Fruit fly (Drosophila melanogaster) whole organism, adult: ENCODE data around the gene slou.

Experiments
- CG12768 ChIP-seq: fragments of 200-800 bp; sonication (Bioruptor generic); optimal IDR thresholded peaks from 2 replicates; lab custom pipeline; 2017; ENCODE audit warnings: missing biosample characterization, missing genetic modification characterization, mild to moderate bottlenecking, moderate library complexity, missing genetic modification reagents
- CG14711 ChIP-seq: fragments of 200-800 bp; sonication (Bioruptor generic); optimal IDR thresholded peaks from 2 replicates; lab custom pipeline; 2018; ENCODE audit warnings: missing biosample characterization, mild to moderate bottlenecking, missing genetic modification characterization, moderate library complexity
- CG1620 ChIP-seq: fragments of 200-800 bp; sonication (Bioruptor generic); optimal IDR thresholded peaks from 2 replicates; lab custom pipeline; 2016; ENCODE audit warnings: missing biosample characterization, missing genetic modification characterization
- CG33017 ChIP-seq: fragments of 200-800 bp; sonication (Bioruptor generic); optimal IDR thresholded peaks from 2 replicates; lab custom pipeline; 2018; ENCODE audit warnings: missing biosample characterization, mild to moderate bottlenecking, missing genetic modification characterization, moderate library complexity
- CG5204 ChIP-seq: fragments of 200-800 bp; sonication (Bioruptor generic); optimal IDR thresholded peaks from 2 replicates; lab custom pipeline; 2016; ENCODE audit warnings: missing biosample characterization, missing genetic modification characterization
- CG7101 ChIP-seq: fragments of 200-800 bp; sonication (Bioruptor generic); optimal IDR thresholded peaks from 2 replicates; lab custom pipeline; 2018; ENCODE audit warnings: missing biosample characterization, mild to moderate bottlenecking, missing genetic modification characterization, moderate library complexity
- Clk ChIP-seq: fragments of 200-800 bp; sonication (Bioruptor generic); optimal IDR thresholded peaks from 2 replicates; lab custom pipeline; 2017; ENCODE audit warnings: missing biosample characterization, missing genetic modification characterization
- Crg-1 ChIP-seq: fragments of 200-800 bp; sonication (Bioruptor generic); optimal IDR thresholded peaks from 2 replicates; lab custom pipeline; 2016; ENCODE audit warnings: missing biosample characterization, missing genetic modification characterization
- Hr96 ChIP-seq: fragments of 200-800 bp; sonication (Bioruptor generic); optimal IDR thresholded peaks from 2 replicates; lab custom pipeline; 2016; ENCODE audit warnings: missing biosample characterization, missing genetic modification characterization
- Mnt ChIP-seq: fragments of 200-800 bp; sonication (Bioruptor generic); optimal IDR thresholded peaks from 2 replicates; lab custom pipeline; 2016; ENCODE audit warnings: missing biosample characterization, mild to moderate bottlenecking, missing genetic modification characterization
- bab1 ChIP-seq: fragments of 200-800 bp; sonication (Bioruptor generic); optimal IDR thresholded peaks from 3 replicates; lab custom pipeline; 2019; ENCODE audit warnings: missing biosample characterization, mild to moderate bottlenecking, missing genetic modification characterization, moderate library complexity
- cic ChIP-seq: fragments of 200-800 bp; sonication (Bioruptor generic); optimal IDR thresholded peaks from 2 replicates; lab custom pipeline; 2017; ENCODE audit warnings: missing biosample characterization, mild to moderate bottlenecking, missing genetic modification characterization, moderate library complexity
- cnc ChIP-seq, 2 experiments: fragments of >200 bp; optimal IDR thresholded peaks; 2 replicates each; lab custom pipeline; 2017
- kay ChIP-seq: fragments of 200-800 bp; sonication (Bioruptor generic); peaks from one replicate; lab custom pipeline; 2016; ENCODE audit warnings: missing biosample characterization, missing genetic modification characterization, borderline replicate concordance
- ovo ChIP-seq: fragments of 200-800 bp; sonication (Bioruptor generic); optimal IDR thresholded peaks from 2 replicates; lab custom pipeline; 2016; ENCODE audit warnings: missing biosample characterization, missing genetic modification characterization
- pad ChIP-seq: fragments of 200-800 bp; sonication (Bioruptor generic); optimal IDR thresholded peaks from 3 replicates; lab custom pipeline; 2017; ENCODE audit warnings: missing biosample characterization, missing genetic modification characterization, mild to moderate bottlenecking, moderate library complexity, missing genetic modification reagents
- tj ChIP-seq: fragments of 200-800 bp; sonication (Bioruptor generic); optimal IDR thresholded peaks from 3 replicates; lab custom pipeline; 2017; ENCODE audit warnings: missing biosample characterization, mild to moderate bottlenecking, missing genetic modification characterization, moderate library complexity
- toe ChIP-seq: fragments of 200-800 bp; sonication (Bioruptor generic); optimal IDR thresholded peaks from 2 replicates; lab custom pipeline; 2016; ENCODE audit warnings: missing biosample characterization, missing genetic modification characterization

The slou gene

DNA sequence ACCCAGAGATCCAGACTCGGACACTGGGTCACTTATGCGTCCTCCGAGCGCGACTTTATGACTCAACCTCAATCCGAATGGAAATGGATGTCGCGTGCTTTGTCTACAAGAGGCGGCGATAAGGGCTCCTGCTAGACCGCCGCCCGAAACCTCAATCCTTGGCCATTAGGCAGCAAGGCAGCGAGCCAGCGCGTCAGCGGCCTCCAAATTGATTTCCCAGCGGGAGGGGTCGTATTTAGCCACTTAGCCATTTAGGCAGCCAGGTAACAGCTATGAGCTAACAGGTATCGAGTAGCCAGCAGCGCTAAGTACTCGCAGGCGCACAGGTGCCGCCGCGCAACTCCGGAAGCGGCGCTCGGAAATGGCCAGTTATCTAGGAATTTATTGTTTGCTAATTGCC is 50.7 kb downstream of the slou start:
- TF ChIP-seq CG7101 (tag; lab: Kevin White, UChicago) (no peak), CG1620 (GFP tag; lab: Kevin White, UChicago) (no peak), Clk (GFP tag; lab: Kevin White, UChicago) (no peak), toe (GFP tag; lab: Kevin White, UChicago) (no peak), CG12768 (GFP tag; lab: Kevin White, UChicago) (no peak), tj (GFP tag; lab: Kevin White, UChicago) (no peak), Hr96 (GFP tag; lab: Kevin White, UChicago) (no peak), Mnt (GFP tag; lab: Kevin White, UChicago) (no peak), Crg-1 (GFP tag; lab: Kevin White, UChicago) (no peak), bab1 (GFP tag; lab: Kevin White, UChicago) (no peak)

DNA sequence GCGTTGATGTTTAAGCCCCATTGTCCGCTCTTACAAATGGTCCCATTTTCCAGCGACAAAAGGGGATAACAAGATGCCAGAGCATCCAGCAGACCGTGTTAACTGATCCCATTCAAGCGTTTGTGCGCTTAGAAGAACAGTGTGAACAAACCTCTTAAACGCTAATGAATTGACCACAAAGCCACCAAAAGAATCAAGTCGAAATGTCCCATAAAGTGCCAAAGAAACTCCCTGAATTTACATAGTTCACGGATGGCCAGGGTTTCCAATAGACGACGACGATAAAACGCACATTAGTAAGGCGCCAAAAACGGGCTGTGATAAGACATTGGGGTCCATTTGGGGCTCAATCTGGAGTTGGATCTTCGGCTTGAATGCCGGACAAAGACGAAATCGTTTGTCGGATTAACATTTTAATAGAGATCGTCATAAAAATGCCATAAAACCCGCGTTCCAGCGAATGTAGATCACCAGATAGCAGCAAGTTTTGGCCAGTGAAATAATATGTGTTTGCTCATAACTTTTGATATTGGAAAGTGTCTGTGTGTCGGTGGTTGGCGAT is 55.6 kb downstream of the slou start:
- TF ChIP-seq CG1620 (GFP tag; lab: Kevin White, UChicago) (no peak), tj (GFP tag; lab: Kevin White, UChicago) (no peak), kay (no peak), CG33017 (tag; lab: Kevin White, UChicago) (no peak), bab1 (GFP tag; lab: Kevin White, UChicago) (no peak), ovo (no peak), toe (GFP tag; lab: Kevin White, UChicago) (no peak), CG12768 (GFP tag; lab: Kevin White, UChicago) (no peak), Crg-1 (GFP tag; lab: Kevin White, UChicago) (no peak), pad (GFP tag; lab: Kevin White, UChicago) (no peak), Clk (GFP tag; lab: Kevin White, UChicago) (no peak), cic (no peak), CG14711 (no peak), cnc (optimal IDR thresholded peaks at IDR 0.05; lab: Kevin White, UChicago) (no peak), CG7101 (tag; lab: Kevin White, UChicago) (no peak), CG5204 (GFP tag; lab: Kevin White, UChicago) (no peak)

DNA sequence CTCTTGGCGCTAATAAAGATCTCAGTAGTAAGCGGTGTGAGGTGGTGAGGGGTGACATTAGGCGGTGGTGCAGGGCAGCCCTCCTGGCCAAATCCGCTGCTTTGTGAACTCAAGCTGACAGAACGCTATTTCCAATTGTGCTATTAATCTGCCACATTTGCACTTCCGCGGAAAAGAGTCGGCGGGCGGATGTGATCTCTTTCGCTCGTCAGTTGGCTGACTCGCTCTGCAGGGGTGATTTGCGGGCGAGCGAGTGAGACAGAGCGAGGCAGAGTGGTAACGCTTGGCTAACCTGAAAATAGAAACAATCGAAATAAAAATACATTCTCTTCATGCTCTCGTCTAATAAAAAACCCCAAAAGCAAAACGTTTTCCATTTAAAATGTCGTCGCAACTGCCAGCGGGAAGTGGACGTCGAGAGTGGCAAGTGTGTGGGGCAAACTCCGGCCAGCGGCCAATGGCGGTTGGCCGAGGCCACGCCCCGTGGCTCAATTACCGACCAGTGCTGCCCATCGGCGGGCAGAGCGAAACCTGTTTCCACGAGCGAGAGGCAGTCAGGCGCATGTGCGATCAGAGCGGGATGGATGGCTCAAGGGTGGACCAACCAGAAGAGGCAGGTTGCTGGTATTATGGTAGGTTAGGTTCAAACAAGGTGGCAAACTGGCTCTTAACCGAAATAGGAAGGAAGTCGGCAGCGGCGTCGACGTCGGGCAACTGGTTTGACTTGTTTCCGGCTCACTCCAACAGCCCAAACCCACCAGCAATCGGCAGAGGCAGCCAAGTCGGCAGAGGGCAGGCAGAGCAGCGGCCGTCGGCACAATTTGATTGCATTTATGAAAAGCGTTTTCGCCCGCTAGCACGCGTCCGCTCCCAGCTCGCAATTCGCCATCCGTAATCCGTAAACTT is 57.6 kb downstream of the slou start, which contains the start of gene C15:
Gene C15, plus strand, starts transcription at position 856 of the 906 bp plus-strand sequence.
- TF ChIP-seq pad (GFP tag; lab: Kevin White, UChicago) (peak; percentile 23), cic (no peak), toe (GFP tag; lab: Kevin White, UChicago) (peak; percentile 4), Mnt (GFP tag; lab: Kevin White, UChicago) (peak; percentile 24)
